Worm (Caenorhabditis elegans) whole organism, mixed stage, embryonic: ENCODE results near the gene exp-1.

ENCODE experiments used
- elt-1 ChIP-seq: sonication (generic microtip); optimal IDR thresholded peaks from 2 replicates; lab custom pipeline; 2017; ENCODE audit warnings: missing genetic modification characterization, mild to moderate bottlenecking, missing compliant biosample characterization, antibody characterized with exemption, moderate library complexity, borderline replicate concordance; ENCODE audit not compliant: insufficient read depth
- elt-3 ChIP-seq: fragments of 150-350 bp; optimal IDR thresholded peaks from 2 replicates; lab custom pipeline; 2014; ENCODE audit warnings: missing biosample characterization, missing genetic modification characterization
- lsy-2 ChIP-seq: fragments of 150-350 bp; optimal IDR thresholded peaks from 2 replicates; lab custom pipeline; 2014; ENCODE audit warnings: missing biosample characterization, missing genetic modification characterization
- nhr-76 ChIP-seq: sonication (generic microtip); optimal IDR thresholded peaks from 2 replicates; lab custom pipeline; 2017; ENCODE audit warnings: missing biosample characterization, missing genetic modification characterization
- unc-39 ChIP-seq: fragments of 150-350 bp; optimal IDR thresholded peaks from 2 replicates; lab custom pipeline; 2014; ENCODE audit warnings: missing biosample characterization, missing genetic modification characterization
- unc-62 ChIP-seq: fragments of 150-350 bp; optimal IDR thresholded peaks from 2 replicates; lab custom pipeline; 2014; ENCODE audit warnings: missing biosample characterization, missing genetic modification reagents, missing genetic modification characterization
- ztf-11 ChIP-seq: fragments of 150-350 bp; optimal IDR thresholded peaks from 2 replicates; lab custom pipeline; 2014; ENCODE audit warnings: missing biosample characterization, missing genetic modification characterization

DNA sequence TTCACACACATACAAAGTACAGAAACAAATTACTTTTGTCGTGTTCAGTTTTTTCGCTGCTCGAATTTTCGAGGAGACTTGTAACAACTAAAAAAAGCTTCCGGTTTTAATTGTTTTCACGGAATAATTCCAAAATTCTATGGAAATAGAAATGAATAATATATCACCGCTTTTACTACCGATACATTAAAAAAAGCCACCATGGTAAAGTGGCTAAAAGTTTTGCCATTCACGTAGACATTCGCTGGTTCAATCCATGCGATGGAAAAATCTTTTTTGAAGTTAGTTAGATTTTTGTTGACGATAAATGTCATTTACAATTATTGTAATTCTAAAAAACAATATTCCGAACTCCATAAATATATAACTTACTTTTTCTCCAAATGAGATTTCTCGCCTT is 7.8 kb upstream of the exp-1 start:
- TF ChIP-seq ztf-11 (no peak), lsy-2 (tag; lab: Kevin White, UChicago) (no peak), elt-1 (tag; lab: Kevin White, UChicago) (no peak), elt-3 (no peak), nhr-76 (tag; lab: Kevin White, UChicago) (no peak), unc-62 (GFP tag; lab: Kevin White, UChicago) (no peak), unc-39 (tag; lab: Kevin White, UChicago) (no peak)
